Worm (Caenorhabditis elegans): Measurements from ENCODE around the gene flp-20.

DNA sequence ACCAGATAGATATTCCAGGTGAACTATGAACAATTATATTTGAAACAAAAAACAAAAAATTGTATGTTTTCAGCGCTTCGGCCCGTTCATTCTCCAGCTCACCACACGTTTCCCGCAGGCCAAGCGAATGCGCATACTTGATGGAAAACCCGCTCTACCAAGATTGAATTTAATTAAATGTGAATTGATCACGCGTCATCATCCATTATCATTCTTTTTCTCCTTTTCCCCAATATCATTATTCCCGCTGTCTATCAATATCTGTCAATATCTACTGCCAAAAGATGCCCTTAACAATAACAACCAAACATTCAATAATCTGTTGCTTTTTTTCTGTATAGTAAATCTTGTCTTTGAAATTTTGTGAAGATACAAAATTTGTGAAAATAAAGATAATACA lies 13.5 kb downstream of the flp-20 start:
- no peak for TF ChIP-seq pqm-1 (tag; optimal IDR thresholded peaks at IDR 0.05)
- TF ChIP-seq elt-2 (tag; optimal IDR thresholded peaks at IDR 0.05), result no peak
- no peak for TF ChIP-seq unc-55 (GFP tag; optimal IDR thresholded peaks at IDR 0.05)
- TF ChIP-seq ama-1 (optimal IDR thresholded peaks at IDR 0.05), result no peak
- no peak for TF ChIP-seq nhr-11 (tag; optimal IDR thresholded peaks at IDR 0.05)
- no peak for TF ChIP-seq K02D7.2 (tag; optimal IDR thresholded peaks at IDR 0.05)
- TF ChIP-seq hlh-8 (tag; optimal IDR thresholded peaks at IDR 0.05), result no peak
- TF ChIP-seq fkh-10 (GFP tag; optimal IDR thresholded peaks at IDR 0.05), result no peak
- no peak for TF ChIP-seq odd-2 (tag; optimal IDR thresholded peaks at IDR 0.05)
